Fruit fly (Drosophila melanogaster) whole organism, pupa: Measurements from ENCODE around the gene Pdp1.

Experiments
- CG10348 ChIP-seq: fragments of 200-800 bp; sonication (Bioruptor generic); IDR thresholded peaks from 2 replicates; pipeline ENCODE4 v1.3.6; 2022; ENCODE audit warnings: missing biosample characterization, missing genetic modification characterization
- CG12605 ChIP-seq: fragments of 200-800 bp; sonication (Bioruptor generic); IDR thresholded peaks from 2 replicates; pipeline ENCODE4 v1.3.6; 2022; ENCODE audit warnings: missing biosample characterization, missing genetic modification characterization
- CG13204 ChIP-seq: fragments of 200-800 bp; sonication (Bioruptor generic); optimal IDR thresholded peaks from 2 replicates; lab custom pipeline; 2018; ENCODE audit warnings: missing biosample characterization, mild to moderate bottlenecking, missing genetic modification characterization, moderate library complexity
- CG14655 ChIP-seq: fragments of 200-800 bp; sonication (Bioruptor generic); optimal IDR thresholded peaks from 3 replicates; lab custom pipeline; 2017; ENCODE audit warnings: mild to moderate bottlenecking, missing biosample characterization, missing genetic modification reagents, missing genetic modification characterization
- CG15710 ChIP-seq: fragments of 200-800 bp; sonication (Bioruptor generic); optimal IDR thresholded peaks from 2 replicates; lab custom pipeline; 2018; ENCODE audit warnings: missing biosample characterization, mild to moderate bottlenecking, missing genetic modification characterization, moderate library complexity
- CG17806 ChIP-seq: fragments of 200-800 bp; sonication (Bioruptor generic); optimal IDR thresholded peaks from 2 replicates; lab custom pipeline; 2018; ENCODE audit warnings: missing biosample characterization, mild to moderate bottlenecking, missing genetic modification characterization, moderate library complexity
- CG32121 ChIP-seq: fragments of 200-800 bp; sonication (Bioruptor generic); IDR thresholded peaks from 2 replicates; pipeline ENCODE4 v1.3.6; 2022; ENCODE audit warnings: missing biosample characterization, missing genetic modification characterization
- CG34367 ChIP-seq: fragments of 200-800 bp; sonication (Bioruptor generic); optimal IDR thresholded peaks from 2 replicates; lab custom pipeline; 2018; ENCODE audit warnings: missing biosample characterization, mild to moderate bottlenecking, missing genetic modification characterization
- CG4496 ChIP-seq: fragments of 200-800 bp; sonication (Bioruptor generic); IDR thresholded peaks from 3 replicates; pipeline ENCODE4 v1.3.6; 2022; ENCODE audit warnings: missing biosample characterization, missing genetic modification characterization
- CG8159 ChIP-seq: fragments of 200-800 bp; sonication (Bioruptor generic); optimal IDR thresholded peaks from 3 replicates; lab custom pipeline; 2018; ENCODE audit warnings: missing biosample characterization, mild to moderate bottlenecking, missing genetic modification characterization, moderate library complexity
- CG8301 ChIP-seq: fragments of 200-800 bp; sonication (Bioruptor generic); optimal IDR thresholded peaks from 2 replicates; lab custom pipeline; 2018; ENCODE audit warnings: missing biosample characterization, mild to moderate bottlenecking, missing genetic modification characterization
- CG9948 ChIP-seq: fragments of 200-800 bp; sonication (Bioruptor generic); optimal IDR thresholded peaks from 2 replicates; lab custom pipeline; 2018; ENCODE audit warnings: missing biosample characterization, mild to moderate bottlenecking, missing genetic modification characterization, moderate library complexity
- D1 ChIP-seq: fragments of 200-800 bp; sonication (Bioruptor generic); optimal IDR thresholded peaks from 2 replicates; lab custom pipeline; 2018; ENCODE audit warnings: missing biosample characterization, mild to moderate bottlenecking, missing genetic modification characterization, moderate library complexity
- EcR ChIP-seq: fragments of 200-800 bp; sonication (Bioruptor generic); optimal IDR thresholded peaks from 3 replicates; lab custom pipeline; 2019; ENCODE audit warnings: missing biosample characterization, missing genetic modification characterization, mild to moderate bottlenecking, moderate library complexity, missing genetic modification reagents
- Ets98B ChIP-seq: fragments of 200-800 bp; sonication (Bioruptor generic); IDR thresholded peaks from 2 replicates; pipeline ENCODE4 v1.3.6; 2022; ENCODE audit warnings: missing biosample characterization, missing genetic modification characterization
- Pif1A ChIP-seq: fragments of 200-800 bp; sonication (Bioruptor generic); optimal IDR thresholded peaks from 3 replicates; lab custom pipeline; 2016; ENCODE audit warnings: missing biosample characterization, missing genetic modification characterization
- Pif1B ChIP-seq: fragments of 200-800 bp; sonication (Bioruptor generic); optimal IDR thresholded peaks from 3 replicates; lab custom pipeline; 2016; ENCODE audit warnings: missing biosample characterization, missing genetic modification characterization
- Snoo ChIP-seq: fragments of 200-800 bp; sonication (Bioruptor generic); optimal IDR thresholded peaks from 3 replicates; lab custom pipeline; 2017; ENCODE audit warnings: missing biosample characterization, mild to moderate bottlenecking, missing genetic modification characterization, inconsistent platforms
- fd96Ca ChIP-seq: fragments of 200-800 bp; sonication (Bioruptor generic); IDR thresholded peaks from 3 replicates; pipeline ENCODE4 v1.3.6; 2022; ENCODE audit warnings: missing biosample characterization, missing genetic modification characterization
- gl ChIP-seq: fragments of 200-800 bp; sonication (Bioruptor generic); optimal IDR thresholded peaks from 2 replicates; lab custom pipeline; 2018; ENCODE audit warnings: missing biosample characterization, mild to moderate bottlenecking, missing genetic modification characterization
- rn ChIP-seq: fragments of 200-800 bp; sonication (Bioruptor generic); IDR thresholded peaks from 2 replicates; pipeline ENCODE4 v1.3.6; 2022; ENCODE audit warnings: missing biosample characterization, missing genetic modification characterization

Gene Pdp1

DNA sequence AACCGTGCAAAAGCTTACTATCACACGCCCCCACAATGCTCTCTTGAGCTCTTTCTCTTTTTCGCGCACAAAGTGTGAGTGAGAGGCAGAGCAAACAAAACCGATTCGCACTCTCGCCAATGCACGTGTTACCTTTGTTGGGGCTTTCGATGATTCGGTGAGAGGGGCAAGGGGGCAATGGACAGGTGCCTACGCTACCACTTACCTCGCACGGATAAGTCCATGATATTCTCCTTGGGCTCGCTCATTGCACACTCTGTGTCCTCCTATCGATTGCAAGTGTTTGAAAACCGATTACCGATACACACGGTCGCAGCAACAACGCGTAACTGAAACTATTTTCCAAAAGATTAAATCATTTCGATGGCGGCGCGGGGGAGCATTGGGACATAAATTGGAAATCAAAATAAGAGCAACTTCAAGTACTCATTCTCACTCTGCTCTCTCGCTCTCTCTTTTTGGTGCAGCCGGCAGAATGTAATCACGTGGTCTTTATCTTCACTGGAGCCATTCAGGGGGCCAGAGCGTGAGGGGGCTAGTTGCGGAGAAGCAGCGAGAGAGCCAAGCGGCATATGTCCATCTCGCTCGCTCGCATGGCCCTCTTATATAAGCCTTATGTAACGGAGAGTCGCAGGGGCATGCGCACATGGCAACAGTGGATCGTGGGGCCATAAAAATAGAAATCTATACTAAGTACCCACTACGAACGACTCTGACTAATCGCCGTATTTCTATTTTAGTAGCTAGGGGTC lies at the start of gene Pdp1:
TSS of gene Pdp1 (minus strand) at position 334 of the 752 bp plus-strand sequence.
- TF ChIP-seq Pif1A (GFP tag; lab: Kevin White, UChicago) (peak; percentile 38), Ets98B (GFP tag; lab: Robert Waterston, UW) (peak; percentile 59; the same call in 1 of the 2 replicates), CG8301 (no peak), CG13204 (GFP tag; lab: Kevin White, UChicago) (no peak), CG34367 (no peak), CG32121 (GFP tag; lab: Robert Waterston, UW) (peak; percentile 36; the same call in 1 of the 2 replicates), CG17806 (peak; percentile 16), CG8159 (tag; lab: Kevin White, UChicago) (peak; percentile 24), EcR (peak; percentile 65), CG15710 (tag; lab: Kevin White, UChicago) (peak; percentile 5), CG12605 (GFP tag; lab: Robert Waterston, UW) (peak; percentile 63; the same call in 1 of the 2 replicates), CG14655 (GFP tag; lab: Kevin White, UChicago) (peak; percentile 48), fd96Ca (GFP tag; lab: Robert Waterston, UW) (0 out of 3 replicates have a peak, but pooled peaks have one; percentile 45), CG9948 (no peak), CG4496 (peak; percentile 53; the same call in 2 of the 3 replicates), gl (tag; lab: Kevin White, UChicago) (peak; percentile 22), rn (GFP tag; lab: Robert Waterston, UW) (0 out of 2 replicates have a peak, but pooled peaks have one; percentile 30)

DNA sequence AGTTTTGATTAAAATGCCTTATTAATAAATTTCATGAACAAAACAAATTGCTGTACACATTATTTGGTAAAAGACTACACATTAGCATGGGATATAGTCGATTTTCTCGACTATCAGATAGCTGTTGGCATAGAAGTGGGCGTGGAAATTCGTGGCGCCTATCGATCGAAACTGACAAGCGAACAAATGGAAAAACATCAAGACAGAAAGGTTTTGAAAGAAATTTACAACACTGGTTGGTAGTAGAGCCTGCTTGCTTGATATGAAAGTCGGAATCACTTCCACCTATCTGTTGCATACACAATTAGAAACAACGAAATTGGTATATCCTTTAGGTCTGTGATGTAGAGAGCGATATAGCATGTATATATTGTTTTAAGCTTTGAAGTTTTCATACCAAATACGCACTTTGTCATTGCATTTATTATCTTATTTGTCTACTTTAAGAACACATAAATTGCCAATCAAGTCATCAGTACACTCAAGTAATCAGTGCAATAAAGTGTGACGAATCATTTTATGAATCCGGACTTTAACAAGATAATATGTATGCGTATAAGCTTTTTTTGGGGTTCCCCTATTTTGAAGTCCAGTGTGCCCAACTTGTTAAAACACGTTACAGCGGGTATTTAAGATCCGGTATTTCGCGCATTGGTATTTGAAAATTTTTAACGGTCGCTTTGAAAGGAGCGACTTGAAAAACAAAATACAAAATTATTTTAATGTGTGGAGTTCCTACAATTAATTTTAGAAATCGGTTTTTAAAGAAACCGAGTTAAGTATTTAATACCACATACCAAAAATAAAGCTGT lies 48.8 kb upstream of the Pdp1 start:
- no peak for TF ChIP-seq rn (GFP tag; lab: Robert Waterston, UW)
- no peak for TF ChIP-seq CG14655 (GFP tag; lab: Kevin White, UChicago)
- no peak for TF ChIP-seq CG15710 (tag; lab: Kevin White, UChicago)
- TF ChIP-seq CG8301 = no peak
- no peak for TF ChIP-seq EcR
- no peak for TF ChIP-seq D1 (tag; lab: Kevin White, UChicago)
- TF ChIP-seq CG12605 (GFP tag; lab: Robert Waterston, UW) = no peak
- no peak for TF ChIP-seq CG13204 (GFP tag; lab: Kevin White, UChicago)
- TF ChIP-seq, all 21 proteins: peak for 0

dm6 chr3L:7914969-7915596 lies 47.9 kb upstream of the Pdp1 start, which contains the start of gene Tmem43:
TSS of gene Tmem43 (minus strand) at chr3L:7915120.
- TF ChIP-seq Pif1A (GFP tag; lab: Kevin White, UChicago) (no peak), Pif1B (no peak), CG12605 (GFP tag; lab: Robert Waterston, UW) (no peak), gl (tag; lab: Kevin White, UChicago) (no peak), EcR (no peak), Snoo (no peak), CG8301 (no peak), CG17806 (no peak), CG8159 (tag; lab: Kevin White, UChicago) (no peak), CG9948 (no peak), CG32121 (GFP tag; lab: Robert Waterston, UW) (no peak), CG10348 (GFP tag; lab: Robert Waterston, UW) (no peak), CG13204 (GFP tag; lab: Kevin White, UChicago) (no peak), fd96Ca (GFP tag; lab: Robert Waterston, UW) (no peak), CG34367 (no peak), CG15710 (tag; lab: Kevin White, UChicago) (no peak), rn (GFP tag; lab: Robert Waterston, UW) (no peak), CG14655 (GFP tag; lab: Kevin White, UChicago) (no peak)
- TF ChIP-seq, all 21 proteins: peak for 0

dm6 chr3L:7911765-7912556 lies 44.8 kb upstream of the Pdp1 start, which contains the start of the genes pbl and CG8281:
TSS of gene pbl (minus strand) at chr3L:7911954.
TSS of gene CG8281 (plus strand) at chr3L:7912463.
- TF ChIP-seq CG13204 (GFP tag; lab: Kevin White, UChicago) = no peak
- peak; percentile 26 for TF ChIP-seq CG34367
- no peak for TF ChIP-seq Pif1B
- peak; percentile 0 for TF ChIP-seq CG9948
- peak; percentile 26 for TF ChIP-seq CG8301
- TF ChIP-seq CG12605 (GFP tag; lab: Robert Waterston, UW) = peak; percentile 44
- peak; percentile 56 for TF ChIP-seq Ets98B (GFP tag; lab: Robert Waterston, UW)
- TF ChIP-seq CG10348 (GFP tag; lab: Robert Waterston, UW) = no peak
- peak; percentile 10; the same call in 1 of the 3 replicates for TF ChIP-seq fd96Ca (GFP tag; lab: Robert Waterston, UW)
- TF ChIP-seq CG32121 (GFP tag; lab: Robert Waterston, UW) = 0 out of 2 replicates have a peak, but pooled peaks have one; percentile 43
- peak; percentile 41 for TF ChIP-seq CG15710 (tag; lab: Kevin White, UChicago)
- no peak for TF ChIP-seq CG14655 (GFP tag; lab: Kevin White, UChicago)
- no peak for TF ChIP-seq gl (tag; lab: Kevin White, UChicago)
- TF ChIP-seq CG17806 = peak; percentile 26
- no peak for TF ChIP-seq EcR
- peak; percentile 7 for TF ChIP-seq CG8159 (tag; lab: Kevin White, UChicago)
- no peak for TF ChIP-seq Pif1A (GFP tag; lab: Kevin White, UChicago)
- peak; percentile 71 for TF ChIP-seq CG4496
- no peak for TF ChIP-seq Snoo
- peak; percentile 27; the same call in 1 of the 2 replicates for TF ChIP-seq rn (GFP tag; lab: Robert Waterston, UW)
- no peak for TF ChIP-seq D1 (tag; lab: Kevin White, UChicago)
- TF ChIP-seq, all 21 proteins: peak for 12
